Fruit fly (Drosophila melanogaster): Measurements from ENCODE around the gene CG17746.

Gene CG17746

DNA sequence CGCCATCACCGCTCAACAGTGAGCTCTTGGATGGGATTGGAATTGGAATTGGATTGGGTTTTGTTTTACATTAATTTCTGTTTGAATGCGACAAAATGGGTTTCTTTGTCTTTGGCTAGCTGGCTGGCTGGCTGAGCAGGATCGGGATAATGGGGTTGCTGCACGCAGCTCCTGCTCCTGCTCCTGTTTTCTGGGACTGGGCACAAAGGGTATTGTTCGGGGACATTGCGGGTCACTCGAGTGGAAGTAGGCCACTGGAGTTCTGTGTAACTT is 1.9 kb upstream of the CG17746 start:
- TF ChIP-seq CG7963 (GFP tag; IDR thresholded peaks at IDR 0.05; ENCODE audit: partially characterized antibody), result 0 out of 3 replicates have a peak, but pooled peaks have one; percentile 18
- 0 out of 3 replicates have a peak, but pooled peaks have one; percentile 16 for TF ChIP-seq vnd (GFP tag; IDR thresholded peaks at IDR 0.05; ENCODE audit: partially characterized antibody)
- no peak for TF ChIP-seq C15 (GFP tag; IDR thresholded peaks at IDR 0.05)
- peak; percentile 66; the same call in 1 of the 2 replicates for TF ChIP-seq crol (GFP tag; IDR thresholded peaks at IDR 0.05)
- TF ChIP-seq CG1603 (tag; optimal IDR thresholded peaks at IDR 0.05), result no peak

DNA sequence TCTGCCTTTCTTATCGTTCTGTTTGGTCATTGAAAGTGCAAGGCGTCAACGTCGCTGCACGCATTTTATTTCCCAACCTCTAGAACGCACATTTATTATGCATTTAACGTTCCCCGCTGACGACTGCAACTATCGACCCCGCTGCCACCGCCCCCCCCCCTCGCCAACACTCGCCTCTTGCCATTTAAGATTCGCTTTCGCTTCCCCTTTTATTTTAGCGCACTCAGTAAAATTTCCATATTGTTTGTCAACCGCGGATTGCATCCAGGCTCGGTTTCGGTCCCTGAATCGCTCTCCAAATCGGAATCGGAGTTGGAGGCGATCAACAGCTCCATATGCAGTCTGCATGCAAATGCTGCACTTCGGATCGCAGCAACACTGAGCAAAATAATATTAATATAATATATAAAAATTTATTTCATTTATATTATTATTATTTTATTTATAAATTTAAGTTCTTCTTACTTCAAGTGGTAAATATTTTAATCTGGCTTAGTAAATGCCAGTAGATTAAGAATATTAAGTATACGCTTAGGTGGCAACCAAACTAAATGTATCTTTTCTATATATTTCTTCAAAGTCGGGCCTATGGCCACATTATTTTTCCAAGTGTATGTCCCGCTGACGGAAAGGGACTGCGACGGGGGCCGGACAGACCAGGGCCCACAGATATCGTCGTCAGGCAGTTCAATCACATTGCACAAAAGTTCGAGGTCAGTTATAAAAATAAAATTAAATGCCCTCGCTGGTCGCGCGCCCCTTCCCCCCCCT is 1.4 kb upstream of the CG17746 start:
- TF ChIP-seq CG17802 (tag; optimal IDR thresholded peaks at IDR 0.05), result no peak
- no peak for TF ChIP-seq tio (GFP tag; optimal IDR thresholded peaks at IDR 0.05)
- no peak for TF ChIP-seq Nf-YA (GFP tag; IDR thresholded peaks at IDR 0.05)
- TF ChIP-seq CG8478 (optimal IDR thresholded peaks at IDR 0.05), result no peak
- peak; percentile 28 for TF ChIP-seq Sox100B (GFP tag; optimal IDR thresholded peaks at IDR 0.05)
- no peak for TF ChIP-seq aop (GFP tag; IDR thresholded peaks at IDR 0.05)
- no peak for TF ChIP-seq odd (GFP tag; optimal IDR thresholded peaks at IDR 0.05)
- TF ChIP-seq br (optimal IDR thresholded peaks at IDR 0.05), result no peak
- peak; percentile 18; the same call in 1 of the 2 replicates for TF ChIP-seq CG14441 (GFP tag; IDR thresholded peaks at IDR 0.05)
- no peak for TF ChIP-seq CG5245 (GFP tag; optimal IDR thresholded peaks at IDR 0.05)
- TF ChIP-seq CG14050 (GFP tag; IDR thresholded peaks at IDR 0.05), result no peak
- TF ChIP-seq run (tag; optimal IDR thresholded peaks at IDR 0.05), result no peak
- TF ChIP-seq CG10209 (GFP tag; optimal IDR thresholded peaks at IDR 0.05), result peak; percentile 12
- no peak for TF ChIP-seq stwl (tag; optimal IDR thresholded peaks at IDR 0.05)
- TF ChIP-seq trh (GFP tag; optimal IDR thresholded peaks at IDR 0.05), result no peak
- TF ChIP-seq fu2 (GFP tag; optimal IDR thresholded peaks at IDR 0.05), result no peak
- no peak for TF ChIP-seq CG14965 (GFP tag; optimal IDR thresholded peaks at IDR 0.05; ENCODE audit: borderline replicate concordance)
- TF ChIP-seq phol (tag; optimal IDR thresholded peaks at IDR 0.05), result peak; percentile 34
- TF ChIP-seq CG6813 (GFP tag; optimal IDR thresholded peaks at IDR 0.05), result no peak
- no peak for TF ChIP-seq chm (GFP tag; IDR thresholded peaks at IDR 0.05)
- TF ChIP-seq hth (optimal IDR thresholded peaks at IDR 0.05), result no peak
- no peak for TF ChIP-seq bbx (GFP tag; IDR thresholded peaks at IDR 0.05; ENCODE audit: partially characterized antibody)
- no peak for TF ChIP-seq H15 (GFP tag; IDR thresholded peaks at IDR 0.05)
- TF ChIP-seq CG2889 (GFP tag; IDR thresholded peaks at IDR 0.05), result no peak
- TF ChIP-seq Med (GFP tag), result peak; percentile 56
- TF ChIP-seq Jarid2 (GFP tag; optimal IDR thresholded peaks at IDR 0.05), result no peak
- peak; percentile 66 to 92 for TF ChIP-seq bsh (GFP tag; optimal IDR thresholded peaks at IDR 0.05)
- peak; percentile 29 for TF ChIP-seq az2 (GFP tag; optimal IDR thresholded peaks at IDR 0.05)
- TF ChIP-seq CG9876 (GFP tag; optimal IDR thresholded peaks at IDR 0.05), result no peak
- no peak for TF ChIP-seq Dip3 (GFP tag; optimal IDR thresholded peaks at IDR 0.05)
- no peak for TF ChIP-seq Atf3 (GFP tag; optimal IDR thresholded peaks at IDR 0.05)
- no peak for TF ChIP-seq fd64A (GFP tag; optimal IDR thresholded peaks at IDR 0.05)
- no peak for TF ChIP-seq CG13775 (GFP tag; optimal IDR thresholded peaks at IDR 0.05)
- peak; percentile 49 for TF ChIP-seq CG17385 (GFP tag; optimal IDR thresholded peaks at IDR 0.05)
- TF ChIP-seq CG14014 (GFP tag; IDR thresholded peaks at IDR 0.05), result no peak
- TF ChIP-seq CG32772 (GFP tag; IDR thresholded peaks at IDR 0.05), result no peak
- no peak for TF ChIP-seq pum (GFP tag; optimal IDR thresholded peaks at IDR 0.05)
- no peak for TF ChIP-seq Abd-B (GFP tag; optimal IDR thresholded peaks at IDR 0.05)
- no peak for TF ChIP-seq Bgb (GFP tag; IDR thresholded peaks at IDR 0.05; ENCODE audit: partially characterized antibody)
- TF ChIP-seq CG11695 (GFP tag; IDR thresholded peaks at IDR 0.05), result no peak
- TF ChIP-seq pb (GFP tag; optimal IDR thresholded peaks at IDR 0.05), result no peak
- no peak for TF ChIP-seq CG10431 (GFP tag; optimal IDR thresholded peaks at IDR 0.05)
- no peak for TF ChIP-seq CG3995 (GFP tag; optimal IDR thresholded peaks at IDR 0.05)
- TF ChIP-seq jumu (GFP tag; optimal IDR thresholded peaks at IDR 0.05), result no peak
- TF ChIP-seq MTF-1 (GFP tag; optimal IDR thresholded peaks at IDR 0.05; ENCODE audit: borderline replicate concordance), result no peak

All from whole organism, embryonic.